Worm (Caenorhabditis elegans) whole organism, L3 larva: Measurements from ENCODE around the gene lys-4.

Experiments used
- daf-12 ChIP-seq: fragments of 150-350 bp; optimal IDR thresholded peaks from 2 replicates; lab custom pipeline; 2014; ENCODE audit warnings: missing biosample characterization, missing genetic modification reagents, missing genetic modification characterization
- egl-27 ChIP-seq: sonication (generic microtip); optimal IDR thresholded peaks from 4 replicates; lab custom pipeline; 2017; ENCODE audit warnings: missing biosample characterization, missing genetic modification reagents, missing genetic modification characterization
- elt-2 ChIP-seq: sonication (generic microtip); optimal IDR thresholded peaks from 2 replicates; lab custom pipeline; 2016; ENCODE audit warnings: missing genetic modification reagents, mild to moderate bottlenecking, missing genetic modification characterization, missing compliant biosample characterization
- mdl-1 ChIP-seq: fragments of 150-350 bp; optimal IDR thresholded peaks from 2 replicates; lab custom pipeline; 2014; ENCODE audit warnings: missing biosample characterization, missing genetic modification characterization
- mml-1 ChIP-seq: fragments of 150-350 bp; sonication (generic microtip); optimal IDR thresholded peaks from 3 replicates; lab custom pipeline; 2014; ENCODE audit warnings: missing biosample characterization, missing genetic modification characterization
- nhr-12 ChIP-seq: fragments of 150-350 bp; optimal IDR thresholded peaks from 2 replicates; lab custom pipeline; 2014; ENCODE audit warnings: missing biosample characterization, missing genetic modification characterization
- nhr-237 ChIP-seq: fragments of 150-350 bp; optimal IDR thresholded peaks from 2 replicates; lab custom pipeline; 2014; ENCODE audit warnings: missing biosample characterization, missing genetic modification characterization
- nhr-77 ChIP-seq: fragments of 150-350 bp; optimal IDR thresholded peaks from 2 replicates; lab custom pipeline; 2014; ENCODE audit warnings: missing biosample characterization, missing genetic modification characterization
- pha-4 ChIP-seq: fragments of 150-350 bp; optimal IDR thresholded peaks from 2 replicates; lab custom pipeline; 2014; ENCODE audit warnings: missing biosample characterization, missing genetic modification reagents, missing genetic modification characterization
- pqm-1 ChIP-seq: fragments of 150-350 bp; optimal IDR thresholded peaks from 2 replicates; lab custom pipeline; 2017; ENCODE audit warnings: missing biosample characterization, missing genetic modification characterization, inconsistent platforms
- unc-62 ChIP-seq: fragments of 150-350 bp; sonication (generic microtip); optimal IDR thresholded peaks from 4 replicates; lab custom pipeline; 2014; ENCODE audit warnings: missing biosample characterization, missing genetic modification reagents, missing genetic modification characterization

DNA sequence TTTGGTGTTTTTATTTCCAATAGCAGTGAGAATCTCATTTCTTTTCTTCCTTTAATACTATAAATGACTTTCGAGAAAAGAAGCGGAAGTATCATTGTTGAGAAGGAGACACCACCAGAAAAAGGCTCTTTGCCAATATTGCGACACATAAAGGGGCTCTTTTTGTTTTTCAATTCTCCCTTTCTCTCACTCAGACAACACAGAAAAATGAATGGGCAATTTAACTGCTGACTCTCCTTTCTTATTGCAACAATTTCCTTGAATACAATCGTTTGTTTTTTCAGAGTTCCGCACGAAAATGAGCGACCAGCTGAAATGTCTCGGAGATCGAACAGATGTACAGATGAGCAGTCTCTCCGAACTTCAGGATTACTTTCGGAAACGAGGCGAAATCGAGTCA is 48.6 kb downstream of the lys-4 start:
- no peak for TF ChIP-seq mml-1
- no peak for TF ChIP-seq pqm-1 (tag; lab: Kevin White, UChicago)
- TF ChIP-seq daf-12 (tag; lab: Kevin White, UChicago) = no peak
- TF ChIP-seq egl-27 = no peak
- no peak for TF ChIP-seq nhr-77 (tag; lab: Kevin White, UChicago)
- TF ChIP-seq pha-4 (tag; lab: Kevin White, UChicago) = no peak
- no peak for TF ChIP-seq nhr-12 (tag; lab: Kevin White, UChicago)
- TF ChIP-seq elt-2 (tag; lab: Kevin White, UChicago) = no peak
- no peak for TF ChIP-seq unc-62 (GFP tag; lab: Kevin White, UChicago)
- no peak for TF ChIP-seq mdl-1 (tag; lab: Kevin White, UChicago)
- TF ChIP-seq nhr-237 (tag; lab: Kevin White, UChicago) = no peak
